Worm (Caenorhabditis elegans): ENCODE data around the gene gst-23.

DNA sequence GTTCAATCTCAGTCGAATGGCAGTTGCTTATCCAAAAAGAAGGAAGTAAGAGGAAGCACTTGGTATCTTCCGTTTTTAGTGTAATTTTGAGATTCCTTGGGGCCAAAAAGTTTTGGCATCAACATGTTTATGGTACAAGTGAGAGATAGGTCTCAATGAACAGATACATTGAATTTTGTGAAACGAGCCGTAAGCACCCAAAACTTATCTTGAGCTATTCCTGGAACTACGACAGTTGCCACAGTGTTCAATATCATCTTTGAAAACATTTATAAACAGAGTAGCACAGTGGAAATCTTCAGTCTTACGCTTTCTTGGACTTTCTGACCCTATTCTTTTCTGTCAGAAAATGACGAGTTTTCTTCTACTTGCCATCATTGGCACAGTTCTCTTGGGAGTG is 31.9 kb downstream of the gst-23 start, which contains the start of gene T28A11.3:
- TF ChIP-seq jun-1 (tag; optimal IDR thresholded peaks at IDR 0.05) (no peak), ZK337.2 (GFP tag; IDR thresholded peaks at IDR 0.05) (no peak), zag-1 (tag; optimal IDR thresholded peaks at IDR 0.05) (no peak), R02D3.7 (tag; optimal IDR thresholded peaks at IDR 0.05) (no peak), unc-62 (GFP tag; optimal IDR thresholded peaks at IDR 0.05 in 1 of 2) (no peak), unc-62 (tag; optimal IDR thresholded peaks at IDR 0.05) (no peak), pqm-1 (tag; optimal IDR thresholded peaks at IDR 0.05) (no peak), unc-130 (GFP tag; optimal IDR thresholded peaks at IDR 0.05) (no peak), ceh-82 (tag; optimal IDR thresholded peaks at IDR 0.05) (no peak), nhr-25 (tag; optimal IDR thresholded peaks at IDR 0.05; ENCODE audit: borderline replicate concordance, insufficient read depth) (no peak)

Data from whole organism, L4 larva.